Worm (Caenorhabditis elegans) whole organism, mixed stage, embryonic: ENCODE data around the gene str-45.

Experiments used
- blmp-1 ChIP-seq: fragments of 150-350 bp; optimal IDR thresholded peaks from 2 replicates; lab custom pipeline; 2014; ENCODE audit warnings: missing biosample characterization, missing genetic modification characterization
- ceh-39 ChIP-seq: fragments of 150-350 bp; optimal IDR thresholded peaks from 2 replicates; lab custom pipeline; 2014; ENCODE audit warnings: missing biosample characterization, missing genetic modification characterization
- ces-1 ChIP-seq: fragments of 150-350 bp; optimal IDR thresholded peaks from 2 replicates; lab custom pipeline; 2014; ENCODE audit warnings: missing biosample characterization, missing genetic modification reagents, missing genetic modification characterization
- elt-1 ChIP-seq: sonication (generic microtip); optimal IDR thresholded peaks from 2 replicates; lab custom pipeline; 2017; ENCODE audit warnings: missing genetic modification characterization, mild to moderate bottlenecking, missing compliant biosample characterization, antibody characterized with exemption, moderate library complexity, borderline replicate concordance; ENCODE audit not compliant: insufficient read depth
- elt-3 ChIP-seq: fragments of 150-350 bp; optimal IDR thresholded peaks from 2 replicates; lab custom pipeline; 2014; ENCODE audit warnings: missing biosample characterization, missing genetic modification characterization
- lin-13 ChIP-seq: fragments of 150-350 bp; optimal IDR thresholded peaks from 2 replicates; lab custom pipeline; 2014; ENCODE audit warnings: missing biosample characterization, missing genetic modification characterization
- lsy-2 ChIP-seq: fragments of 150-350 bp; optimal IDR thresholded peaks from 2 replicates; lab custom pipeline; 2014; ENCODE audit warnings: missing biosample characterization, missing genetic modification characterization
- mab-5 ChIP-seq: fragments of 150-350 bp; optimal IDR thresholded peaks from 2 replicates; lab custom pipeline; 2014; ENCODE audit warnings: missing biosample characterization, missing genetic modification characterization
- nhr-12 ChIP-seq: fragments of 150-350 bp; optimal IDR thresholded peaks from 2 replicates; lab custom pipeline; 2014; ENCODE audit warnings: missing biosample characterization, missing genetic modification characterization
- nhr-2 ChIP-seq: fragments of 150-350 bp; optimal IDR thresholded peaks from 2 replicates; lab custom pipeline; 2014; ENCODE audit warnings: missing biosample characterization, missing genetic modification characterization
- nhr-237 ChIP-seq: fragments of 150-350 bp; optimal IDR thresholded peaks from 2 replicates; lab custom pipeline; 2014; ENCODE audit warnings: missing biosample characterization, missing genetic modification characterization
- snpc-4 ChIP-seq: fragments of 150-350 bp; optimal IDR thresholded peaks from 2 replicates; lab custom pipeline; 2014; ENCODE audit warnings: missing biosample characterization, missing genetic modification characterization
- zip-8 ChIP-seq: fragments of 150-350 bp; optimal IDR thresholded peaks from 2 replicates; lab custom pipeline; 2014; ENCODE audit warnings: missing biosample characterization, missing genetic modification characterization
- ztf-11 ChIP-seq: fragments of 150-350 bp; optimal IDR thresholded peaks from 2 replicates; lab custom pipeline; 2014; ENCODE audit warnings: missing biosample characterization, missing genetic modification characterization

DNA sequence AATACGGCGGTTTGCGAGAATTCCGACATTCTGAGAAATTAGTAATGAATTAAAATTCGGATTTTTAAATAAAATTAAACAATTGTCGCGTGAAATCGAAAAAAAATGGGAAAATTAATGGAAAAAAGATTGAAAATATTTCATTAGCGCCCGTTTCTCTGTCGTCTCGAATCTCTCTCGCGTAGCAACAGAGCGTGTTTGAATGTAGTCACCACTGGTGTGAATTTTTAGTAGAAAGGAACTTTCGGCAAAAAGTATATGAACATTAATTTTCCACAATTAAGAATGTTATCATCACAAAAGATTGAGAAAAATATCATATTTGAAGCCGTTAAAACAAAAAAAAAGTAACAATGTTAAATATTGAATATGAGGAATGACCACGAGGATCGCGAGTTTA lies 22.0 kb upstream of the str-45 start, which contains the start of gene aipl-1:
- TF ChIP-seq elt-3 (tag; lab: Kevin White, UChicago) (no peak), zip-8 (tag; lab: Kevin White, UChicago) (no peak), ztf-11 (no peak), nhr-2 (tag; lab: Kevin White, UChicago) (no peak), nhr-12 (no peak), nhr-237 (tag; lab: Kevin White, UChicago) (peak; percentile 62), snpc-4 (tag; lab: Kevin White, UChicago) (no peak), elt-1 (no peak), lin-13 (tag; lab: Kevin White, UChicago) (peak; percentile 21), ces-1 (GFP tag; lab: Kevin White, UChicago) (peak; percentile 83), ceh-39 (peak; percentile 21), mab-5 (tag; lab: Kevin White, UChicago) (no peak), lsy-2 (tag; lab: Kevin White, UChicago) (peak; percentile 71), blmp-1 (tag; lab: Kevin White, UChicago) (no peak)
